Worm (Caenorhabditis elegans): ENCODE results near the gene nhr-149.

nhr-149 gene

ce11 chrV:7326928-7327327, 22.5 kb downstream of the nhr-149 start, which contains the start of gene F10G2.4:
F10G2.4 (plus strand) TSS chrV:7327228.
- TF ChIP-seq C38D4.7 (GFP tag; optimal IDR thresholded peaks at IDR 0.05) = no peak
- no peak for TF ChIP-seq nfya-1 (tag; optimal IDR thresholded peaks at IDR 0.05)
- no peak for TF ChIP-seq mec-3 (tag; optimal IDR thresholded peaks at IDR 0.05; ENCODE audit: borderline replicate concordance)

ce11 chrV:7325285-7325684, 24.2 kb downstream of the nhr-149 start, which contains the start of gene srx-92:
srx-92 (minus strand) TSS chrV:7325385.
- TF ChIP-seq madf-2 (tag; optimal IDR thresholded peaks at IDR 0.05) (no peak), unc-55 (GFP tag; optimal IDR thresholded peaks at IDR 0.05) (no peak)

- no peak for TF ChIP-seq nfya-1 (tag; optimal IDR thresholded peaks at IDR 0.05)
- TF ChIP-seq ahr-1 (tag; optimal IDR thresholded peaks at IDR 0.05) = no peak
- TF ChIP-seq che-1 (tag; optimal IDR thresholded peaks at IDR 0.05) = no peak
- no peak for TF ChIP-seq zip-5 (tag; optimal IDR thresholded peaks at IDR 0.05)
- TF ChIP-seq unc-42 (tag; optimal IDR thresholded peaks at IDR 0.05) = no peak
- TF ChIP-seq C08G9.2 (tag; optimal IDR thresholded peaks at IDR 0.05) = no peak
- no peak for TF ChIP-seq ceh-2 (tag; optimal IDR thresholded peaks at IDR 0.05)
- TF ChIP-seq elt-2 (tag; optimal IDR thresholded peaks at IDR 0.05) = no peak
Measured at ce11 chrV:7321915-7322314, 27.5 kb downstream of the nhr-149 start, which contains the start of gene F10G2.10. F10G2.10 (plus strand) TSS chrV:7322215.

ce11 chrV:7320909-7321308, 28.5 kb downstream of the nhr-149 start, which contains the start of gene lmd-4:
lmd-4 (minus strand) TSS chrV:7321009.
- no peak for TF ChIP-seq hlh-13 (GFP tag; optimal IDR thresholded peaks at IDR 0.05)
- no peak for TF ChIP-seq hlh-8 (tag; optimal IDR thresholded peaks at IDR 0.05)
- no peak for TF ChIP-seq mec-3 (tag; optimal IDR thresholded peaks at IDR 0.05; ENCODE audit: borderline replicate concordance)
- no peak for TF ChIP-seq C08G9.2 (tag; optimal IDR thresholded peaks at IDR 0.05)
- no peak for TF ChIP-seq ceh-31 (tag; optimal IDR thresholded peaks at IDR 0.05)
- no peak for TF ChIP-seq nhr-232 (tag; optimal IDR thresholded peaks at IDR 0.05)
- no peak for TF ChIP-seq ceh-48 (tag; optimal IDR thresholded peaks at IDR 0.05)
- no peak for TF ChIP-seq ttx-3 (tag; optimal IDR thresholded peaks at IDR 0.05)
- no peak for TF ChIP-seq eyg-1 (tag; optimal IDR thresholded peaks at IDR 0.05)
- TF ChIP-seq sox-4 (tag; optimal IDR thresholded peaks at IDR 0.05) = no peak
- no peak for TF ChIP-seq elt-4 (tag; optimal IDR thresholded peaks at IDR 0.05)
- TF ChIP-seq K02D7.2 (tag; optimal IDR thresholded peaks at IDR 0.05) = no peak
- no peak for TF ChIP-seq hlh-15 (tag; optimal IDR thresholded peaks at IDR 0.05)
- TF ChIP-seq dmd-4 (tag; optimal IDR thresholded peaks at IDR 0.05; ENCODE audit: borderline replicate concordance) = no peak

- TF ChIP-seq ceh-6 (GFP tag; optimal IDR thresholded peaks at IDR 0.05) = no peak
- TF ChIP-seq ceh-22 (tag; optimal IDR thresholded peaks at IDR 0.05) = no peak
- no peak for TF ChIP-seq nhr-11 (tag; optimal IDR thresholded peaks at IDR 0.05)
- TF ChIP-seq unc-3 (GFP tag; conservative IDR thresholded peaks at IDR 0.05) = no peak
- TF ChIP-seq unc-3 (tag; optimal IDR thresholded peaks at IDR 0.05) = no peak
- TF ChIP-seq ztf-16 (tag; optimal IDR thresholded peaks at IDR 0.05) = no peak
- TF ChIP-seq ceh-2 (tag; optimal IDR thresholded peaks at IDR 0.05) = no peak
- TF ChIP-seq fkh-10 (GFP tag; optimal IDR thresholded peaks at IDR 0.05) = no peak
- no peak for TF ChIP-seq fkh-6 (tag; optimal IDR thresholded peaks at IDR 0.05)
- TF ChIP-seq gmeb-2 (tag; optimal IDR thresholded peaks at IDR 0.05) = no peak
- TF ChIP-seq pat-9 (tag; optimal IDR thresholded peaks at IDR 0.05) = no peak
- TF ChIP-seq tbx-7 (tag; optimal IDR thresholded peaks at IDR 0.05) = no peak
- TF ChIP-seq hlh-8 (tag; optimal IDR thresholded peaks at IDR 0.05) = no peak
- TF ChIP-seq ceh-30 (tag; optimal IDR thresholded peaks at IDR 0.05) = no peak
- no peak for TF ChIP-seq zip-5 (tag; optimal IDR thresholded peaks at IDR 0.05)
- TF ChIP-seq T23F11.4 (GFP tag; optimal IDR thresholded peaks at IDR 0.05) = no peak
- no peak for TF ChIP-seq npax-4 (tag; optimal IDR thresholded peaks at IDR 0.05)
- no peak for TF ChIP-seq pros-1 (tag; optimal IDR thresholded peaks at IDR 0.05)
- TF ChIP-seq sdc-2 (tag; optimal IDR thresholded peaks at IDR 0.05) = no peak
- TF ChIP-seq pax-1 (tag; optimal IDR thresholded peaks at IDR 0.05) = no peak
- TF ChIP-seq ref-2 (tag; optimal IDR thresholded peaks at IDR 0.05) = no peak
Measured at ce11 chrV:7313233-7313632, 36.2 kb downstream of the nhr-149 start, which contains the start of gene srx-6. srx-6 (minus strand) TSS chrV:7313333.
